Worm (Caenorhabditis elegans): ENCODE data around the gene cpsf-3.
A peak's percentile ranks its signal among the peaks of the same experiment; 100 is the strongest.

cpsf-3 gene

ce11 chrIV:13238943-13239861 is 43.5 kb downstream of the cpsf-3 start, which contains the start of gene tag-115:
TSS of gene tag-115 (minus strand) at chrIV:13239414.
- TF ChIP-seq elt-2 (tag; optimal IDR thresholded peaks at IDR 0.05): peak; percentile 10
- no peak for TF ChIP-seq elt-3 (tag; optimal IDR thresholded peaks at IDR 0.05)
- TF ChIP-seq ama-1 (optimal IDR thresholded peaks at IDR 0.05): peak; percentile 48
- TF ChIP-seq nhr-77 (tag; optimal IDR thresholded peaks at IDR 0.05): no peak
- TF ChIP-seq pha-4 (tag; optimal IDR thresholded peaks at IDR 0.05): peak; percentile 9
- TF ChIP-seq ceh-28 (tag; optimal IDR thresholded peaks at IDR 0.05): peak; percentile 37

DNA sequence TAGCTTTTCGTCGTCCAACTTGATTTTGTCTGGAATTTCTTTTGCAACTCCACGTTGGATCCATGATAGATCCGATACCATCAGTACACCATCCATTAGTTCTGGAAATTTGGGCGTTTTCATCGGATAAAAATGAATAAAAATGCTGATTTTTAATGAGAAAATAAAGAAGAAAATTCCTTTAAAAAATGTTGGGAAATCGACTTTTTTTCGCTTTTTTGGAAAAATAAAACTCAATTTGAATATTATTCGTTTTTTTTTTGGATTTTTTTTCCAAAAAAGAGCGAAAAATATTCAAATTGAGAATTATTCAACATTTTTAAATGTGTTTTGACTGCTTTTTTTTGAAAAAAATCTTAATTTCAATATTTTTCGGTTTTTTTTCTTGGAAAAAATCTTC is 46.2 kb downstream of the cpsf-3 start, which contains the start of gene pwp-1:
TSS of gene pwp-1 (minus strand) at position 101 of the 400 bp plus-strand sequence.
- no peak for TF ChIP-seq hmg-11 (tag; optimal IDR thresholded peaks at IDR 0.05)
- no peak for TF ChIP-seq nhr-43 (tag; optimal IDR thresholded peaks at IDR 0.05; ENCODE audit: poor library complexity, severe bottlenecking)

DNA sequence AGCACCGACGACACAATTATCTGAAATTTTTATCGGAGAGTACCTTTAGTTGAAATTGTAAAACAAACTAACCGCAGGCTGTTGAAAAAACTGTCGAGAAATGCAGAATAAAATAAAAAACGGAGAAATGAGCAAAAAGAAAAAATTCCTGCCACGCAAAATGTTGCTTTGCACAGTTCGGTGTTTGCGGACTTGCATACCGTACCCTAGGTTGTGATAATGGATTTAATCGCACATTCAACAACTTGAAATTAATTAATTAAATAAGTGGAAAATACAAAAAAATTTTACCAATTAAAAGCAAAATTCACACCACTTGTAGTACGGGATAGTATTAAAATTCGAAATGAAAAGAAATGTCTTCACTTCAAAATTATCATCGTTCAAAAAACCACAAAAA is 51.3 kb downstream of the cpsf-3 start:
- TF ChIP-seq nfya-1 (tag; optimal IDR thresholded peaks at IDR 0.05; ENCODE audit: insufficient read depth): peak; percentile 80
- TF ChIP-seq pha-4 (tag; optimal IDR thresholded peaks at IDR 0.05): peak; percentile 71
- no peak for TF ChIP-seq pqm-1 (tag; optimal IDR thresholded peaks at IDR 0.05)
- peak; percentile 41 for TF ChIP-seq lin-39 (tag; optimal IDR thresholded peaks at IDR 0.05)
- no peak for TF ChIP-seq ceh-9 (tag; optimal IDR thresholded peaks at IDR 0.05)
- peak; percentile 60 for TF ChIP-seq lin-15B (tag; optimal IDR thresholded peaks at IDR 0.05)
- TF ChIP-seq fkh-10 (GFP tag; optimal IDR thresholded peaks at IDR 0.05): no peak

All from whole organism, L3 larva.